Worm (Caenorhabditis elegans) whole organism, L3 larva: ENCODE measurements around the gene C18H7.11.

Experiments used
- R02D3.7 ChIP-seq: fragments of 150-350 bp; optimal IDR thresholded peaks from 2 replicates; lab custom pipeline; 2014; ENCODE audit warnings: missing biosample characterization, missing genetic modification characterization
- ZK546.5 ChIP-seq: sonication (generic microtip); optimal IDR thresholded peaks from 2 replicates; lab custom pipeline; 2017; ENCODE audit warnings: missing biosample characterization, missing genetic modification characterization
- aly-2 ChIP-seq: fragments of 150-350 bp; optimal IDR thresholded peaks from 2 replicates; lab custom pipeline; 2014; ENCODE audit warnings: missing biosample characterization, missing genetic modification characterization
- ama-1 ChIP-seq: fragments of 150-350 bp; optimal IDR thresholded peaks from 2 replicates; lab custom pipeline; 2018
- ceh-82 ChIP-seq: fragments of 150-350 bp; optimal IDR thresholded peaks from 2 replicates; lab custom pipeline; 2014; ENCODE audit warnings: missing biosample characterization, missing genetic modification characterization
- ceh-9 ChIP-seq: sonication (generic microtip); optimal IDR thresholded peaks from 2 replicates; lab custom pipeline; 2018; ENCODE audit warnings: missing biosample characterization, missing genetic modification characterization
- daf-12 ChIP-seq: fragments of 150-350 bp; optimal IDR thresholded peaks from 2 replicates; lab custom pipeline; 2014; ENCODE audit warnings: missing biosample characterization, missing genetic modification reagents, missing genetic modification characterization
- egl-27 ChIP-seq: sonication (generic microtip); optimal IDR thresholded peaks from 4 replicates; lab custom pipeline; 2017; ENCODE audit warnings: missing biosample characterization, missing genetic modification reagents, missing genetic modification characterization
- egl-5 ChIP-seq: fragments of 150-350 bp; optimal IDR thresholded peaks from 2 replicates; lab custom pipeline; 2017; ENCODE audit warnings: missing biosample characterization, missing genetic modification reagents, missing genetic modification characterization, inconsistent platforms
- elt-1 ChIP-seq: fragments of 150-350 bp; optimal IDR thresholded peaks from 2 replicates; lab custom pipeline; 2014; ENCODE audit warnings: missing biosample characterization, missing genetic modification characterization
- elt-2 ChIP-seq: sonication (generic microtip); optimal IDR thresholded peaks from 2 replicates; lab custom pipeline; 2016; ENCODE audit warnings: missing genetic modification reagents, mild to moderate bottlenecking, missing genetic modification characterization, missing compliant biosample characterization
- elt-3 ChIP-seq, 3 experiments: fragments of 150-350 bp in 1 of 3; sonication (generic microtip) in 2 of 3; optimal IDR thresholded peaks; 2 replicates in 2 of 3; 4 replicates in 1 of 3; lab custom pipeline; 2014 to 2017; ENCODE audit warnings: missing biosample characterization in 3 of 3, missing genetic modification characterization in 3 of 3
- eor-1 ChIP-seq, 2 experiments: fragments of 150-350 bp; optimal IDR thresholded peaks; 2 replicates each; lab custom pipeline; 2014 to 2018; ENCODE audit warnings: missing biosample characterization in 2 of 2, missing genetic modification characterization in 2 of 2
- fkh-10 ChIP-seq: sonication (generic microtip); optimal IDR thresholded peaks from 2 replicates; lab custom pipeline; 2017; ENCODE audit warnings: missing biosample characterization, missing genetic modification reagents, missing genetic modification characterization
- fos-1 ChIP-seq: fragments of 150-350 bp; optimal IDR thresholded peaks from 2 replicates; lab custom pipeline; 2014; ENCODE audit warnings: missing biosample characterization, missing genetic modification characterization
- hmg-11 ChIP-seq: sonication (generic microtip); optimal IDR thresholded peaks from 2 replicates; lab custom pipeline; 2016; ENCODE audit warnings: missing genetic modification characterization, missing compliant biosample characterization
- lin-15B ChIP-seq: fragments of 150-350 bp; optimal IDR thresholded peaks from 2 replicates; lab custom pipeline; 2014; ENCODE audit warnings: missing biosample characterization, missing genetic modification characterization
- lin-39 ChIP-seq: fragments of 150-350 bp; optimal IDR thresholded peaks from 2 replicates; lab custom pipeline; 2018; ENCODE audit warnings: missing biosample characterization, missing genetic modification reagents, missing genetic modification characterization
- lsy-12 ChIP-seq: sonication (generic microtip); optimal IDR thresholded peaks from 2 replicates; lab custom pipeline; 2016; ENCODE audit warnings: mild to moderate bottlenecking, missing genetic modification characterization, missing compliant biosample characterization
- mdl-1 ChIP-seq: fragments of 150-350 bp; optimal IDR thresholded peaks from 2 replicates; lab custom pipeline; 2014; ENCODE audit warnings: missing biosample characterization, missing genetic modification characterization
- mml-1 ChIP-seq: fragments of 150-350 bp; sonication (generic microtip); optimal IDR thresholded peaks from 3 replicates; lab custom pipeline; 2014; ENCODE audit warnings: missing biosample characterization, missing genetic modification characterization
- nfya-1 ChIP-seq: sonication (generic microtip); optimal IDR thresholded peaks from 2 replicates; lab custom pipeline; 2017; ENCODE audit warnings: missing genetic modification characterization, mild to moderate bottlenecking, missing compliant biosample characterization, antibody characterized with exemption, moderate library complexity; ENCODE audit not compliant: insufficient read depth
- nhr-12 ChIP-seq: fragments of 150-350 bp; optimal IDR thresholded peaks from 2 replicates; lab custom pipeline; 2014; ENCODE audit warnings: missing biosample characterization, missing genetic modification characterization
- nhr-23 ChIP-seq: fragments of 150-350 bp; optimal IDR thresholded peaks from 2 replicates; lab custom pipeline; 2014; ENCODE audit warnings: missing biosample characterization, missing genetic modification reagents, missing genetic modification characterization
- nhr-237 ChIP-seq: fragments of 150-350 bp; optimal IDR thresholded peaks from 2 replicates; lab custom pipeline; 2014; ENCODE audit warnings: missing biosample characterization, missing genetic modification characterization
- nhr-28 ChIP-seq: fragments of 150-350 bp; optimal IDR thresholded peaks from 2 replicates; lab custom pipeline; 2014; ENCODE audit warnings: missing biosample characterization, missing genetic modification characterization
- nhr-67 ChIP-seq: fragments of 150-350 bp; optimal IDR thresholded peaks from 2 replicates; lab custom pipeline; 2014; ENCODE audit warnings: missing biosample characterization, missing genetic modification characterization
- nhr-76 ChIP-seq: fragments of 150-350 bp; sonication (generic microtip); optimal IDR thresholded peaks from 5 replicates; lab custom pipeline; 2014; ENCODE audit warnings: missing biosample characterization, missing genetic modification characterization
- nhr-77 ChIP-seq: fragments of 150-350 bp; optimal IDR thresholded peaks from 2 replicates; lab custom pipeline; 2014; ENCODE audit warnings: missing biosample characterization, missing genetic modification characterization
- pha-4 ChIP-seq: fragments of 150-350 bp; optimal IDR thresholded peaks from 2 replicates; lab custom pipeline; 2014; ENCODE audit warnings: missing biosample characterization, missing genetic modification reagents, missing genetic modification characterization
- pqm-1 ChIP-seq: fragments of 150-350 bp; optimal IDR thresholded peaks from 2 replicates; lab custom pipeline; 2017; ENCODE audit warnings: missing biosample characterization, missing genetic modification characterization, inconsistent platforms
- sea-2 ChIP-seq: fragments of 150-350 bp; sonication (generic microtip); optimal IDR thresholded peaks from 4 replicates; lab custom pipeline; 2014; ENCODE audit warnings: missing biosample characterization, missing genetic modification reagents, missing genetic modification characterization
- skn-1 ChIP-seq: fragments of 150-350 bp; optimal IDR thresholded peaks from 2 replicates; lab custom pipeline; 2014; ENCODE audit warnings: missing biosample characterization, missing genetic modification characterization
- snpc-4 ChIP-seq: fragments of 150-350 bp; optimal IDR thresholded peaks from 2 replicates; lab custom pipeline; 2014; ENCODE audit warnings: missing biosample characterization, missing genetic modification characterization
- tbx-2 ChIP-seq: sonication (generic microtip); optimal IDR thresholded peaks from 2 replicates; lab custom pipeline; 2016; ENCODE audit warnings: mild to moderate bottlenecking, missing genetic modification characterization, missing compliant biosample characterization
- zag-1 ChIP-seq: fragments of 150-350 bp; optimal IDR thresholded peaks from 2 replicates; lab custom pipeline; 2014; ENCODE audit warnings: missing biosample characterization, missing genetic modification characterization
- ztf-4 ChIP-seq: fragments of 150-350 bp; optimal IDR thresholded peaks from 2 replicates; lab custom pipeline; 2014; ENCODE audit warnings: missing biosample characterization, missing genetic modification characterization

C18H7.11 gene

DNA sequence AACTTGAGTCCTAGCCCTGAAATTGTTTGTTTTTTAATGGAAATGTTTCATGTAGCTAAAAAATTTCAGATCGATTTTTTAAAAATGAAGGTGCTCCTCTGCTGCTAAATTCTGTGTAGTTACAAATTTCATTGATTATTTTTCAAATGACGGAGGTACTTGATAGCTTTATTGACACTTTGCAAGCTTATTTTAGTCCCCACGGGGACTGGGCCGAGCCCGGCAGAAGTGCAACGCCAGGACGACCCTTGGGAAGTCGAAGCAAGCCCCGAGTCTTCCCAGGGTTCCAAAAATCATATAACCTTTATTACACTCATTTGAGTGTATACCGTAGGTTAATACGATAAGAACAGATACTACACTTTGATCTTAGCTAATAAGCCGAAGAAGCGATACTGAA lies 27.2 kb downstream of the C18H7.11 start:
- TF ChIP-seq aly-2 (no peak), elt-3 (tag; optimal IDR thresholded peaks at IDR 0.05; lab: Kevin White, UChicago) (no peak), eor-1 (tag; optimal IDR thresholded peaks at IDR 0.05; lab: Kevin White, UChicago) (no peak), nhr-67 (tag; lab: Kevin White, UChicago) (no peak), ceh-82 (tag; lab: Kevin White, UChicago) (no peak), pha-4 (tag; lab: Kevin White, UChicago) (no peak), ama-1 (lab: Kevin White, UChicago) (no peak), nhr-12 (tag; lab: Kevin White, UChicago) (no peak), tbx-2 (no peak), daf-12 (tag; lab: Kevin White, UChicago) (no peak), mdl-1 (tag; lab: Kevin White, UChicago) (no peak), ceh-9 (tag; lab: Kevin White, UChicago) (no peak), ZK546.5 (tag; lab: Kevin White, UChicago) (no peak), skn-1 (tag; lab: Kevin White, UChicago) (no peak), nhr-28 (tag; lab: Kevin White, UChicago) (no peak), pqm-1 (no peak), nhr-76 (tag; lab: Kevin White, UChicago) (no peak), mml-1 (tag; lab: Kevin White, UChicago) (no peak), egl-5 (tag; lab: Kevin White, UChicago) (no peak), snpc-4 (tag; lab: Kevin White, UChicago) (no peak)

ce11 chrIV:625947-626548 lies 29.3 kb downstream of the C18H7.11 start:
- TF ChIP-seq pha-4 (tag; lab: Kevin White, UChicago) (no peak), nhr-23 (tag; lab: Kevin White, UChicago) (no peak), nhr-76 (tag; lab: Kevin White, UChicago) (no peak), elt-2 (tag; lab: Kevin White, UChicago) (no peak), hmg-11 (tag; lab: Kevin White, UChicago) (no peak), mml-1 (tag; lab: Kevin White, UChicago) (no peak), zag-1 (tag; lab: Kevin White, UChicago) (no peak), pqm-1 (no peak), nhr-28 (tag; lab: Kevin White, UChicago) (no peak), daf-12 (tag; lab: Kevin White, UChicago) (no peak), R02D3.7 (tag; lab: Kevin White, UChicago) (no peak), fos-1 (tag; lab: Kevin White, UChicago) (no peak), elt-3 (tag; optimal IDR thresholded peaks at IDR 0.05; lab: Kevin White, UChicago) (no peak), lsy-12 (tag; lab: Kevin White, UChicago) (no peak), nhr-12 (tag; lab: Kevin White, UChicago) (no peak), ztf-4 (tag; lab: Kevin White, UChicago) (no peak), snpc-4 (tag; lab: Kevin White, UChicago) (no peak)

DNA sequence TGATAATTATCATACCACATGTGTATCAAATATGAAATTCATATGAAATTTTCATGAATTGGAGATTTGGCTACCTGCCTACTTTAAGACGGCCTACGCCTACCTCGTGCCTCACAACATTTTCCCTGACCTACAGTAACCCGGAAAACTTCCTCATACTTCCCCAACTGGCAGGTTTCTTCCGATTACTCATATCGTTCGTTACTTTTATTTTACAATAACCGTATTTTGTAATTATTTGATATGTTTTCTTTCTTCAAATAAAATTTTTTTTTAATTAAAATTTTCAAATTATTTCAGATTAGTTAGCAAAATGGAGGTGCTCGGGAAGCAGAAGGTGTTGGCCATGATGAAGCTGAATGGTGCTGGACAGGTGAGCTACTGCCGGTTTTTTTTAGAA lies 30.5 kb downstream of the C18H7.11 start, which contains the start of gene nhr-76:
Gene nhr-76 (plus strand): TSS at position 301 of the 400 bp plus-strand sequence.
- TF ChIP-seq nfya-1 (no peak), nhr-28 (tag; lab: Kevin White, UChicago) (no peak), mdl-1 (tag; lab: Kevin White, UChicago) (no peak), ceh-9 (tag; lab: Kevin White, UChicago) (no peak), lin-39 (tag; lab: Kevin White, UChicago) (no peak), nhr-23 (tag; lab: Kevin White, UChicago) (no peak), pqm-1 (no peak), egl-27 (tag; lab: Kevin White, UChicago) (no peak), elt-1 (tag; lab: Kevin White, UChicago) (no peak), fos-1 (tag; lab: Kevin White, UChicago) (no peak), lsy-12 (tag; lab: Kevin White, UChicago) (no peak)
- TF ChIP-seq, all 47 proteins: peak for 0

DNA sequence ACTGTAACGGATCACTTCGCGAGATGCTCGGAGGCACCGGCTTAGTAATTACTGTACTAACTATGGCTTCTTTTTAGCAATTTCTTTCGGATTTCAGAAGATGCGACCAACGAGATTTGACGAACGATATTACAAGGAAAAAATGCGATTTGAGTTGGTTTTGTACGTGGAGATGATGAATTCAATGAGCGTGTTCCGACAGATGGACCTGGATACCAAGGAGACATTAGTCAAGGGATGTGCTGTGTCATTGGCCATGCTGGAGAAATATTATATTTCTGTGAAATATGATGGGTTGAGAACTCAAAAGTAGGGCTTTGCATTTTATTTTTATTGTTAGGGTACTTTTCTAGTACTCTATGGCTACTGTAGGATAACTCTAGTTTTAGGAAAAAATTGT lies 33.9 kb downstream of the C18H7.11 start:
- TF ChIP-seq nhr-77 (no peak), nhr-76 (tag; lab: Kevin White, UChicago) (no peak), pha-4 (tag; lab: Kevin White, UChicago) (no peak), elt-2 (tag; lab: Kevin White, UChicago) (no peak), elt-1 (tag; lab: Kevin White, UChicago) (no peak), lin-15B (no peak), skn-1 (tag; lab: Kevin White, UChicago) (no peak), ama-1 (lab: Kevin White, UChicago) (no peak), hmg-11 (tag; lab: Kevin White, UChicago) (no peak), nhr-237 (no peak), fkh-10 (no peak), mml-1 (tag; lab: Kevin White, UChicago) (no peak), daf-12 (tag; lab: Kevin White, UChicago) (no peak), elt-3 (tag; optimal IDR thresholded peaks at IDR 0.05; lab: Kevin White, UChicago) (no peak), pqm-1 (no peak), nfya-1 (no peak), ceh-9 (tag; lab: Kevin White, UChicago) (no peak), lsy-12 (tag; lab: Kevin White, UChicago) (no peak), sea-2 (GFP tag; lab: Kevin White, UChicago) (no peak), mdl-1 (tag; lab: Kevin White, UChicago) (no peak)
